Fruit fly (Drosophila melanogaster) whole organism, wandering third instar larva: ENCODE results near the gene CG43347.
A peak's percentile ranks its signal among the peaks of the same experiment; 100 is the strongest.

Experiments used
- Dif ChIP-seq: fragments of 200-275, 200-300 bp; sonication (Bioruptor generic); optimal IDR thresholded peaks from 2 replicates; lab custom pipeline; 2018; ENCODE audit warnings: missing biosample characterization, missing genetic modification characterization; ENCODE audit not compliant: partially characterized antibody
- Hr83 ChIP-seq: fragments of 200-300 bp; sonication (Bioruptor generic); optimal IDR thresholded peaks from 2 replicates; lab custom pipeline; 2016; ENCODE audit warnings: missing biosample characterization, mild to moderate bottlenecking, missing genetic modification characterization, moderate library complexity; ENCODE audit not compliant: poor library complexity, severe bottlenecking
- OdsH ChIP-seq: fragments of 200-800 bp; sonication (Bioruptor generic); optimal IDR thresholded peaks from 2 replicates; lab custom pipeline; 2016; ENCODE audit warnings: missing biosample characterization, mild to moderate bottlenecking, missing genetic modification characterization
- ey ChIP-seq: fragments of 200-800 bp; sonication (Bioruptor generic); optimal IDR thresholded peaks from 2 replicates; lab custom pipeline; 2016; ENCODE audit warnings: missing biosample characterization, missing genetic modification characterization
- pan ChIP-seq: fragments of >200 bp; optimal IDR thresholded peaks from 2 replicates; lab custom pipeline; 2017
- psq ChIP-seq: fragments of 200-800 bp; sonication (Bioruptor generic); optimal IDR thresholded peaks from 3 replicates; lab custom pipeline; 2017; ENCODE audit warnings: missing biosample characterization, mild to moderate bottlenecking, missing genetic modification characterization, moderate library complexity

DNA sequence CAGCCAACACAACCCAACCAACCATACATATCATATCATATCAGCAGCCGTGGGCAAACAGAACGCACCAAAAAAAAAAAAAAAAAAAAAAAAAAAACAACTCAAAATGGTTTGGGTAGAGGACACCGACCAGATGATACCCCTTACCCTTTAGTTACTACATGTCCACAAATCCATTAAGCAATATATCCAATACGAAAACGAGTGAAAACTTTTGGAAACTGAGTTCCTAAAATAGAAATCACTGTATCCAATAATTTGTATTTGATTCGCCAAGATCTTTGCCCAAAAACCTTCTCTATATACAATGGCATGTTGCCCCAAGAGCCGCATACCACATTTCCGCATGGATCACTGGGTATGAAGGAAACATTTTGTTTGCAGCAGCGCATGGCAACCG lies 38.5 kb downstream of the CG43347 start:
- peak; percentile 27 for TF ChIP-seq psq (GFP tag; lab: Kevin White, UChicago)
- TF ChIP-seq pan (lab: Kevin White, UChicago), result peak; percentile 50
- no peak for TF ChIP-seq Hr83 (GFP tag; lab: Kevin White, UChicago)
- TF ChIP-seq OdsH, result no peak
- TF ChIP-seq ey (GFP tag; lab: Kevin White, UChicago), result peak; percentile 6
- no peak for TF ChIP-seq Dif
